Fruit fly (Drosophila melanogaster) whole organism, wandering third instar larva: Measurements from ENCODE around the gene CG2124.
A peak's percentile ranks its signal among the peaks of the same experiment; 100 is the strongest.

Experiments
- Abd-B ChIP-seq: fragments of >200 bp; optimal IDR thresholded peaks from 2 replicates; lab custom pipeline; 2017; ENCODE audit warnings: missing biosample characterization, missing genetic modification characterization
- CG32264 ChIP-seq: fragments of 200-800 bp; sonication (Bioruptor generic); optimal IDR thresholded peaks from 2 replicates; lab custom pipeline; 2016; ENCODE audit warnings: missing biosample characterization, missing genetic modification characterization
- CG9705 ChIP-seq: fragments of 200-800 bp; sonication (Bioruptor generic); optimal IDR thresholded peaks from 2 replicates; lab custom pipeline; 2018; ENCODE audit warnings: missing biosample characterization, mild to moderate bottlenecking, missing genetic modification characterization
- CrebA ChIP-seq: fragments of 200-800 bp; sonication (Bioruptor generic); optimal IDR thresholded peaks from 2 replicates; lab custom pipeline; 2016; ENCODE audit warnings: missing biosample characterization, mild to moderate bottlenecking, missing genetic modification characterization, borderline replicate concordance
- Dfd ChIP-seq: fragments of >200 bp; optimal IDR thresholded peaks from 2 replicates; lab custom pipeline; 2017; ENCODE audit warnings: missing biosample characterization, missing genetic modification characterization
- Dif ChIP-seq: fragments of 200-275, 200-300 bp; sonication (Bioruptor generic); optimal IDR thresholded peaks from 2 replicates; lab custom pipeline; 2018; ENCODE audit warnings: missing biosample characterization, missing genetic modification characterization; ENCODE audit not compliant: partially characterized antibody
- GATAd ChIP-seq: sonication (Bioruptor generic); optimal IDR thresholded peaks from 2 replicates; lab custom pipeline; 2016; ENCODE audit warnings: missing biosample characterization, missing genetic modification characterization
- HLH106 ChIP-seq: fragments of 200-800 bp; optimal IDR thresholded peaks from 3 replicates; lab custom pipeline; 2019; ENCODE audit warnings: missing biosample characterization, mild to moderate bottlenecking, missing genetic modification characterization, moderate library complexity
- Hnf4 ChIP-seq: fragments of 200-800 bp; sonication (Bioruptor generic); optimal IDR thresholded peaks from 2 replicates; lab custom pipeline; 2016; ENCODE audit warnings: missing biosample characterization, mild to moderate bottlenecking, missing genetic modification characterization
- Hr78 ChIP-seq: fragments of >200 bp; optimal IDR thresholded peaks from 2 replicates; lab custom pipeline; 2017; ENCODE audit warnings: missing biosample characterization, missing genetic modification characterization
- Hr83 ChIP-seq: fragments of 200-300 bp; sonication (Bioruptor generic); optimal IDR thresholded peaks from 2 replicates; lab custom pipeline; 2016; ENCODE audit warnings: missing biosample characterization, mild to moderate bottlenecking, missing genetic modification characterization, moderate library complexity; ENCODE audit not compliant: poor library complexity, severe bottlenecking
- Jra ChIP-seq: sonication (Bioruptor generic); optimal IDR thresholded peaks from 2 replicates; lab custom pipeline; 2016; ENCODE audit warnings: missing biosample characterization, missing genetic modification characterization
- Mio ChIP-seq: sonication (Bioruptor generic); optimal IDR thresholded peaks from 2 replicates; lab custom pipeline; 2016; ENCODE audit warnings: missing biosample characterization, missing genetic modification characterization
- Myc ChIP-seq: fragments of >200 bp; optimal IDR thresholded peaks from 2 replicates; lab custom pipeline; 2017
- N ChIP-seq: fragments of >200 bp; optimal IDR thresholded peaks from 2 replicates; lab custom pipeline; 2018; ENCODE audit warnings: missing biosample characterization, missing external identifiers, missing genetic modification characterization
- OdsH ChIP-seq: fragments of 200-800 bp; sonication (Bioruptor generic); optimal IDR thresholded peaks from 2 replicates; lab custom pipeline; 2016; ENCODE audit warnings: missing biosample characterization, mild to moderate bottlenecking, missing genetic modification characterization
- Rel ChIP-seq, 2 experiments: fragments of 200-800 bp; sonication (Bioruptor generic) in 1 of 2; optimal IDR thresholded peaks; 2 replicates in 1 of 2; 3 replicates in 1 of 2; lab custom pipeline; 2016 to 2019; ENCODE audit warnings: mild to moderate bottlenecking in 2 of 2, missing biosample characterization in 2 of 2, missing genetic modification characterization in 2 of 2, moderate library complexity in 1 of 2
- Sp1 ChIP-seq: fragments of 200-800 bp; sonication (Bioruptor generic); optimal IDR thresholded peaks from 3 replicates; lab custom pipeline; 2019; ENCODE audit warnings: missing biosample characterization, mild to moderate bottlenecking, missing genetic modification characterization, moderate library complexity
- br ChIP-seq: fragments of 200-800 bp; sonication (Bioruptor generic); optimal IDR thresholded peaks from 2 replicates; lab custom pipeline; 2016; ENCODE audit warnings: missing biosample characterization, missing genetic modification characterization
- brk ChIP-seq: fragments of 200-800 bp; sonication (Bioruptor generic); optimal IDR thresholded peaks from 2 replicates; lab custom pipeline; 2016; ENCODE audit warnings: missing biosample characterization, mild to moderate bottlenecking, missing genetic modification characterization
- dl ChIP-seq, 2 experiments: fragments of 175-275, 200-275 bp in 1 of 2; fragments of 200-275 bp in 1 of 2; sonication (Bioruptor generic); optimal IDR thresholded peaks; lab custom pipeline; 2018; ENCODE audit warnings: mild to moderate bottlenecking in 2 of 2, missing biosample characterization in 2 of 2, missing genetic modification characterization in 2 of 2, moderate library complexity in 2 of 2; ENCODE audit not compliant: partially characterized antibody in 2 of 2, insufficient read depth in 1 of 2
- dmrt93B ChIP-seq: fragments of 200-800 bp; sonication (Bioruptor generic); optimal IDR thresholded peaks from 2 replicates; lab custom pipeline; 2018; ENCODE audit warnings: missing biosample characterization, mild to moderate bottlenecking, missing genetic modification characterization
- dsf ChIP-seq: sonication (Bioruptor generic); optimal IDR thresholded peaks from 2 replicates; lab custom pipeline; 2016; ENCODE audit warnings: missing biosample characterization, missing genetic modification characterization, borderline replicate concordance
- ey ChIP-seq: fragments of 200-800 bp; sonication (Bioruptor generic); optimal IDR thresholded peaks from 2 replicates; lab custom pipeline; 2016; ENCODE audit warnings: missing biosample characterization, missing genetic modification characterization
- foxo ChIP-seq, 2 experiments: fragments of 200-800 bp; sonication (Bioruptor generic); optimal IDR thresholded peaks; 2 replicates in 1 of 2; 3 replicates in 1 of 2; lab custom pipeline; 2016 to 2017; ENCODE audit warnings: missing biosample characterization in 2 of 2, missing genetic modification characterization in 2 of 2
- fru ChIP-seq: fragments of 200-800 bp; sonication (Bioruptor generic); optimal IDR thresholded peaks from 3 replicates; lab custom pipeline; 2016; ENCODE audit warnings: missing biosample characterization, mild to moderate bottlenecking, missing genetic modification characterization
- h ChIP-seq: fragments of 200-800 bp; sonication (Bioruptor generic); optimal IDR thresholded peaks from 3 replicates; lab custom pipeline; 2016; ENCODE audit warnings: missing biosample characterization, mild to moderate bottlenecking, missing genetic modification characterization
- lola ChIP-seq: fragments of >200 bp; optimal IDR thresholded peaks from 2 replicates; lab custom pipeline; 2017; ENCODE audit warnings: missing biosample characterization, missing genetic modification characterization
- pan ChIP-seq: fragments of >200 bp; optimal IDR thresholded peaks from 2 replicates; lab custom pipeline; 2017
- psq ChIP-seq: fragments of 200-800 bp; sonication (Bioruptor generic); optimal IDR thresholded peaks from 3 replicates; lab custom pipeline; 2017; ENCODE audit warnings: missing biosample characterization, mild to moderate bottlenecking, missing genetic modification characterization, moderate library complexity
- rgr ChIP-seq: fragments of 200-800 bp; sonication (Bioruptor generic); optimal IDR thresholded peaks from 3 replicates; lab custom pipeline; 2016; ENCODE audit warnings: missing biosample characterization, mild to moderate bottlenecking, missing genetic modification characterization
- sage ChIP-seq: fragments of 200-800 bp; sonication (Bioruptor generic); optimal IDR thresholded peaks from 2 replicates; lab custom pipeline; 2016; ENCODE audit warnings: missing biosample characterization, mild to moderate bottlenecking, missing genetic modification characterization
- sv ChIP-seq: fragments of 200-800 bp; sonication (Bioruptor generic); optimal IDR thresholded peaks from 3 replicates; lab custom pipeline; 2016; ENCODE audit warnings: missing biosample characterization, missing genetic modification characterization
- tai ChIP-seq: sonication (Bioruptor generic); optimal IDR thresholded peaks from 2 replicates; lab custom pipeline; 2016; ENCODE audit warnings: missing biosample characterization, missing genetic modification characterization
- usp ChIP-seq: fragments of >200 bp; optimal IDR thresholded peaks from 2 replicates; lab custom pipeline; 2017; ENCODE audit warnings: missing biosample characterization, missing genetic modification characterization
- woc ChIP-seq: sonication (Bioruptor generic); optimal IDR thresholded peaks from 2 replicates; lab custom pipeline; 2016; ENCODE audit warnings: missing biosample characterization, mild to moderate bottlenecking, missing genetic modification characterization

CG2124 gene

dm6 chrX:10600254-10600916 lies 4.5 kb downstream of the CG2124 start:
- TF ChIP-seq ey (GFP tag; lab: Kevin White, UChicago) (peak; percentile 31), dl (GFP tag; optimal IDR thresholded peaks at IDR 0.05; lab: Kevin White, UChicago; ENCODE audit: insufficient read depth in 1 of 2, partially characterized antibody in 2 of 2) (no peak), sv (peak; percentile 11)

dm6 chrX:10601479-10601921 lies 5.6 kb downstream of the CG2124 start:
- TF ChIP-seq GATAd (GFP tag; lab: Kevin White, UChicago) = no peak
- no peak for TF ChIP-seq Dfd (GFP tag; lab: Kevin White, UChicago)
- TF ChIP-seq tai (GFP tag; lab: Kevin White, UChicago) = no peak
- TF ChIP-seq psq (GFP tag; lab: Kevin White, UChicago) = peak; percentile 28
- no peak for TF ChIP-seq lola (GFP tag; lab: Kevin White, UChicago)
- TF ChIP-seq Abd-B (GFP tag; lab: Kevin White, UChicago) = no peak
- TF ChIP-seq foxo (GFP tag; optimal IDR thresholded peaks at IDR 0.05; lab: Kevin White, UChicago) = peak in 1 of 2 experiments; percentile 32
- TF ChIP-seq fru (GFP tag; lab: Kevin White, UChicago) = no peak
- no peak for TF ChIP-seq Hr83 (GFP tag; lab: Kevin White, UChicago)
- no peak for TF ChIP-seq CG9705
- no peak for TF ChIP-seq Dif
- no peak for TF ChIP-seq N (GFP tag; lab: Kevin White, UChicago)
- TF ChIP-seq Hnf4 = no peak
- no peak for TF ChIP-seq usp
- no peak for TF ChIP-seq sv
- TF ChIP-seq OdsH = no peak
- TF ChIP-seq Rel (GFP tag; optimal IDR thresholded peaks at IDR 0.05; lab: Kevin White, UChicago) = no peak
- no peak for TF ChIP-seq Rel (tag; optimal IDR thresholded peaks at IDR 0.05; lab: Kevin White, UChicago)
- no peak for TF ChIP-seq Sp1 (GFP tag; lab: Kevin White, UChicago)
- TF ChIP-seq CG32264 (GFP tag; lab: Kevin White, UChicago) = no peak
- TF ChIP-seq Mio (GFP tag; lab: Kevin White, UChicago) = no peak
- TF ChIP-seq Myc (lab: Kevin White, UChicago) = no peak
- no peak for TF ChIP-seq pan
- TF ChIP-seq woc (GFP tag; lab: Kevin White, UChicago) = no peak
- TF ChIP-seq br (GFP tag; lab: Kevin White, UChicago) = no peak
- no peak for TF ChIP-seq sage
- TF ChIP-seq h (GFP tag; lab: Kevin White, UChicago) = no peak
- TF ChIP-seq dmrt93B (GFP tag; lab: Kevin White, UChicago) = no peak
- TF ChIP-seq Hr78 (GFP tag; lab: Kevin White, UChicago) = no peak
- TF ChIP-seq Jra (GFP tag; lab: Kevin White, UChicago) = no peak
- TF ChIP-seq CrebA = no peak
- peak; percentile 43 for TF ChIP-seq HLH106 (tag; lab: Kevin White, UChicago)
- no peak for TF ChIP-seq dsf
- TF ChIP-seq rgr (GFP tag; lab: Kevin White, UChicago) = peak; percentile 44
- TF ChIP-seq brk (GFP tag; lab: Kevin White, UChicago) = no peak

dm6 chrX:10602057-10602764 lies 6.3 kb downstream of the CG2124 start, which contains the start of gene CG1628:
Gene CG1628, minus strand, starts transcription at chrX:10602714.
- TF ChIP-seq dmrt93B (GFP tag; lab: Kevin White, UChicago) (peak; percentile 0), rgr (GFP tag; lab: Kevin White, UChicago) (no peak)
